Worm (Caenorhabditis elegans): ENCODE measurements around the gene pnc-1.

pnc-1 gene

DNA sequence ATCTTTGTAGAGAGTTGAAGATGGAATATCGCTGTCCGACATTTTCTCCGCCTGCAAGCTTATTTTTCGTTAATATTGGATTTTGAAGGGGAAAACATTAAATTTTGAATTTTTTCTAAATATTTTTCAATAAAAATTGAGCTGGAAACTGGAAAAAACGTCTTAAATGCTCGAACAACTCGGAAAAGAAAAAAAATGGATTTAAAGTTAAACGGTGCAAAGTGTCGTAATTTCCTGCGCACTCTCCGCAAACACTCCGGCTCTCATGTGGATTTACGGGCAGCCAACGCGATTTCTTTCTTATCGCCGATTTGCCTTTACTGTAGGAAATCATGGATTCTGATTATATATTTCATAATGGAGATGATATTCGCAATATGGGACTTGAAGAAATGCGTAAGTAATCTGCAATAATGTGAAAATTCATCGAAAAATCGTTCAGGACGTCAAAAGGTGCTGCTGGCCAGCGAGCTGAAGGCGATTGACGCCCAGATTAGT is 56.0 kb downstream of the pnc-1 start, which contains the start of the genes fnta-1 and cogc-8:
Gene fnta-1 (minus strand): TSS at position 51 of the 498 bp plus-strand sequence.
Gene cogc-8 (plus strand): TSS at position 195 of the 498 bp plus-strand sequence.
- TF ChIP-seq unc-42 (tag; optimal IDR thresholded peaks at IDR 0.05): peak; percentile 18
- no peak for TF ChIP-seq hlh-6 (tag; optimal IDR thresholded peaks at IDR 0.05)
- TF ChIP-seq sox-4 (tag; optimal IDR thresholded peaks at IDR 0.05): no peak
- peak; percentile 42 for TF ChIP-seq elt-2 (tag; optimal IDR thresholded peaks at IDR 0.05)
- TF ChIP-seq nfya-1 (tag; optimal IDR thresholded peaks at IDR 0.05): no peak
- TF ChIP-seq ceh-31 (tag; optimal IDR thresholded peaks at IDR 0.05): peak; percentile 12

All from whole organism, late embryonic.